Worm (Caenorhabditis elegans): Measurements from ENCODE around the gene Y105C5B.15.
A peak's percentile ranks its signal among the peaks of the same experiment; 100 is the strongest.

The Y105C5B.15 gene

DNA sequence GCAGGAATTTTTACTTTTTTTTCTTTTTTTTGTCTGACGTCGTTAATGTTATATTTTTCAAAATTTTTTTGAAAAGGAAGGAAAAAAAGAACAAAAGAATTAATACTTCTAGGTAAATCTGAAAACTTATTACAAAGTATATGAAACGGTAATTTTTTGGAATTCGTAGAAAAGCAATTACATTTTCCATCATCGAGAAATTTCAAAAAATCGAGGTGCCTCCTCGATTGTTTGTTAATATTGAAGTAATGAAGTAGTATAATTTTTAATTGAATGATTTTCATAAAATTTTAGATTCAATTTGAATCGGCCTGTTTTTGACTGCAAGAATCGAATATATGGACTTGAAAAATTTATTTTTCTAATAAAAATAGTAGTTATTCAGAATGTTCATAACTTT lies 39.7 kb downstream of the Y105C5B.15 start:
- no peak for TF ChIP-seq fkh-10 (GFP tag; optimal IDR thresholded peaks at IDR 0.05)

DNA sequence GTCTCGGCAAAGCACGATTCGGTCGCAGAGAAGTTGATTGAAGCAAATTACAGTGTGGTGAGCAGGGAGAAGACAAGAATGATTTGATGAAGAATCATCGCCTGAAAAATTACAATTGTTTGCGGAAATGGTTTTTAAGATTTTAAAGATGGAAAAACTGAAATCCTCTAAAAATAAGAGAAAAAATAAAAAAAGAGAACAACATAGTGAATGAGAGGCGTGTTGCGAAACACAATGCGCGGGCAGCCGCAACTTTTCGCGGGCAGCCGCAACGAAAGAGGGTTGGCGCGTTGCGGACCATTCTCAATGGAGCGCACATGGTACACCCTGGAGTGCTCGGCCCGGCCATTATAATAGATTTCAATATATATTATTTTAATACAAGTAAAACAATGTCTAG lies 42.8 kb downstream of the Y105C5B.15 start, which contains the start of gene Y105C5B.20:
TSS of gene Y105C5B.20 (minus strand) at position 101 of the 400 bp plus-strand sequence.
- TF ChIP-seq pha-4 (tag; optimal IDR thresholded peaks at IDR 0.05) (no peak), fkh-10 (GFP tag; optimal IDR thresholded peaks at IDR 0.05) (no peak), nhr-25 (tag; optimal IDR thresholded peaks at IDR 0.05) (no peak), nhr-77 (tag; optimal IDR thresholded peaks at IDR 0.05) (no peak), unc-62 (GFP tag; optimal IDR thresholded peaks at IDR 0.05) (no peak), fkh-2 (tag; optimal IDR thresholded peaks at IDR 0.05) (no peak), hmg-11 (tag; optimal IDR thresholded peaks at IDR 0.05) (no peak), elt-1 (tag; optimal IDR thresholded peaks at IDR 0.05) (no peak), snpc-4 (tag; optimal IDR thresholded peaks at IDR 0.05) (no peak), skn-1 (tag; optimal IDR thresholded peaks at IDR 0.05) (no peak)

DNA sequence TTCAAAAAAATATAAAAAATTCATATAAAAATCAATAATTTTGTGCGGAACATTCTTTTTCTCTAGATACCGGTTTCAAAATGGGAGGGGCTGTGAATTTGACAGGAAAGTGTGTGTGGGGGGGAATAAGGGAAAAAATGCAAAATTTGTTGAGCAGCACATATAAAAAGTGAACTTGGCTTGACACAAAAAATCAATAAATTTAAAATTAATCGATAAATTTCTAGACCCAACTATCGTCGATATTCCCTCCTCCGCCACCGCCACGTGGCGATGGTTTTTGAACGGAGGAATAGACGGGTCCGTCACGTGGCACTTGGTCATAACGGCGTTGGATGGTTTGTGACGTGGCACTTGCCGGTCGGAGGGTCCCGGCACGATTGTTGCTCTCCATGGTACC lies 46.2 kb downstream of the Y105C5B.15 start:
- TF ChIP-seq ztf-11 (tag; optimal IDR thresholded peaks at IDR 0.05), result no peak
- TF ChIP-seq ceh-28 (tag; optimal IDR thresholded peaks at IDR 0.05), result peak; percentile 32

DNA sequence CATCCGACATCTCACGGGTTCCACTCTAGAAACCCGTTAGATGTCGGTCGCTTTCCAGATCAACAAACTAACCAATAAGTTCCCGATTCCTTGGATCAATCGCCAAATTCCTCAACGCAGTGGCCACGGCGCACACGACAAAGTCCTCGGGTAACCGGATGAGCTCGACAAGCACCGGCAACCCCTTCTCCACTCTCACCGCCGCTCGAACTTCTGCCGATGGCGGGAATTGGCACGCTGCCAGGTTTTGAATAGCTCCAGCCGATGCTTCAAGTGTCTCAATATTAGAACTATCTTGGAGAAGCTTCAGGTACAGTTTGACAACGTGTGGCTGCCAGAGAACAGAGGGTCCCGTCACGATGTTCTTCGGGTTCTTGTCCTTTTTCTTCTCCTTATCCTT lies 48.0 kb downstream of the Y105C5B.15 start:
- TF ChIP-seq lin-39 (tag; optimal IDR thresholded peaks at IDR 0.05), result no peak
- TF ChIP-seq pha-4 (tag; optimal IDR thresholded peaks at IDR 0.05), result no peak
- no peak for TF ChIP-seq ceh-82 (tag; optimal IDR thresholded peaks at IDR 0.05)
- no peak for TF ChIP-seq ZK546.5 (tag; optimal IDR thresholded peaks at IDR 0.05)
- no peak for TF ChIP-seq ceh-16 (tag; optimal IDR thresholded peaks at IDR 0.05)
- no peak for TF ChIP-seq fkh-10 (GFP tag; optimal IDR thresholded peaks at IDR 0.05)
- no peak for TF ChIP-seq egl-5 (tag; optimal IDR thresholded peaks at IDR 0.05)
- no peak for TF ChIP-seq tbx-2 (tag; optimal IDR thresholded peaks at IDR 0.05)
- no peak for TF ChIP-seq nhr-23 (tag; optimal IDR thresholded peaks at IDR 0.05)
- TF ChIP-seq eor-1 (tag; optimal IDR thresholded peaks at IDR 0.05), result no peak
- no peak for TF ChIP-seq nhr-237 (tag; optimal IDR thresholded peaks at IDR 0.05)
- TF ChIP-seq R02D3.7 (tag; optimal IDR thresholded peaks at IDR 0.05), result no peak
- TF ChIP-seq ztf-4 (tag; optimal IDR thresholded peaks at IDR 0.05), result no peak
- TF ChIP-seq snpc-4 (tag; optimal IDR thresholded peaks at IDR 0.05), result no peak
- no peak for TF ChIP-seq daf-12 (tag; optimal IDR thresholded peaks at IDR 0.05)

DNA sequence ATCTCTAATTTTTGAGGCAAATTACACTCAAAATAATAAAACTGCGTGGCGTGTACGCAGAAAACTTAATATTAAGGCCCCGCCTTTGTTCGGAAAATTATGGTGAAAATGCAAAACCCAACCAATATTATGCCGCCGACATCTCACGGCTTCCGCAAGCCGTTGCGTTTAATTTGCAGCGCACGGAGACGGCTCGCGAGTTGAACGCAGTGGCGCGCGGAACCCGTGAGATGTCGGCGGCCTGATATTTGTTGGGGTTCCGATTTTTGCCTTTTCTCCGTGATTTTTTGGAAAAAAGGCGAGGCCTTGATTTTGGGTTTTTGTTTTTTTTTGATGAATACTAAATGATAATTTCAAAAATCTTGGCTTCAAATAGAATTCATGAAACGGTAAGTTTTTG lies 49.3 kb downstream of the Y105C5B.15 start:
- TF ChIP-seq nhr-23 (tag; optimal IDR thresholded peaks at IDR 0.05) (no peak), nhr-25 (tag; optimal IDR thresholded peaks at IDR 0.05) (no peak), ceh-9 (tag; optimal IDR thresholded peaks at IDR 0.05) (no peak), jun-1 (tag; optimal IDR thresholded peaks at IDR 0.05) (no peak)
